Worm (Caenorhabditis elegans): ENCODE measurements around the gene F31D5.6.

DNA sequence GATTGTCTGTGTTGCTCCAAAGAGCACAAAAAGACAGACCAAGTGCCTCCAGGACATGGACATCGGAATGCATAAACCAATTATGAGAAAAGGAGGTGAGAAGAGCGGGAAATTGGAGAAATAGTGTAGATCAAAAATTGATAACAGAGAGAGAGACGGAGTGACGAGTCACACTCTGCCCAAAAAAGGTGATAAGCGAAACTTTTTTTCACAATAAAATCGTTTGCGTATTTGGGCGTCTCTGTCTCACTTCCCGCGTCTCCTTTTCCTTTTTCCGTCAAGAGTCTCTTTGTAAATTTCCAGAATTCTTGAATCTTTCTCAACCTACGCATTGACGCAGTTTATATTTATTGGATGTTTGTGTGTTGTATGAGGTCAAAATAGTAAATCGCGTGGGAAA is 15.4 kb upstream of the F31D5.6 start, which contains the start of gene mth-2:
- no peak for TF ChIP-seq flh-1 (GFP tag; optimal IDR thresholded peaks at IDR 0.05)
- TF ChIP-seq mab-5 (tag; optimal IDR thresholded peaks at IDR 0.05) = no peak
- TF ChIP-seq ceh-83 (GFP tag; optimal IDR thresholded peaks at IDR 0.05) = no peak
- TF ChIP-seq snpc-4 (tag; optimal IDR thresholded peaks at IDR 0.05) = no peak
- TF ChIP-seq blmp-1 (tag; optimal IDR thresholded peaks at IDR 0.05) = no peak
- no peak for TF ChIP-seq nhr-28 (tag; optimal IDR thresholded peaks at IDR 0.05)
- no peak for TF ChIP-seq mls-2 (tag; optimal IDR thresholded peaks at IDR 0.05)
- no peak for TF ChIP-seq ztf-11 (tag; optimal IDR thresholded peaks at IDR 0.05)
- no peak for TF ChIP-seq nhr-12 (tag; optimal IDR thresholded peaks at IDR 0.05)
- TF ChIP-seq nhr-237 (tag; optimal IDR thresholded peaks at IDR 0.05) = no peak
- TF ChIP-seq lsy-2 (tag; optimal IDR thresholded peaks at IDR 0.05) = no peak
- no peak for TF ChIP-seq nhr-2 (tag; optimal IDR thresholded peaks at IDR 0.05)
- TF ChIP-seq hlh-1 (tag; optimal IDR thresholded peaks at IDR 0.05) = no peak
- TF ChIP-seq elt-1 (tag; optimal IDR thresholded peaks at IDR 0.05; ENCODE audit: borderline replicate concordance, insufficient read depth) = no peak

Measured in whole organism, mixed stage, embryonic.